Worm (Caenorhabditis elegans): ENCODE results near the gene ttr-52.

ce11 chrIII:13455207-13455606 is 50.7 kb downstream of the ttr-52 start, which contains the start of gene cua-1:
- TF ChIP-seq ztf-23 (GFP tag; IDR thresholded peaks at IDR 0.05) (no peak), ref-1 (GFP tag; conservative IDR thresholded peaks at IDR 0.05) (no peak), flt-1 (GFP tag; IDR thresholded peaks at IDR 0.05) (no peak), tab-1 (GFP tag; IDR thresholded peaks at IDR 0.05) (no peak), ztf-29 (GFP tag; IDR thresholded peaks at IDR 0.05) (no peak), T22C8.4 (GFP tag; IDR thresholded peaks at IDR 0.05) (no peak), klf-2 (GFP tag; conservative IDR thresholded peaks at IDR 0.05) (no peak)
